Fruit fly (Drosophila melanogaster) whole organism, embryonic: ENCODE results near the gene Hinfp.
A peak's percentile ranks its signal among the peaks of the same experiment; 100 is the strongest.

ENCODE experiments used
- Atf6 ChIP-seq: fragments of 200-800 bp; sonication (Bioruptor generic); IDR thresholded peaks from 2 replicates; pipeline ENCODE4 v1.3.6; 2022; ENCODE audit warnings: missing biosample characterization, missing genetic modification characterization
- CG14965 ChIP-seq: fragments of 200-800 bp; sonication (Bioruptor generic); optimal IDR thresholded peaks from 2 replicates; lab custom pipeline; 2016; ENCODE audit warnings: missing biosample characterization, missing genetic modification characterization, borderline replicate concordance
- CG15696 ChIP-seq: fragments of 200-800 bp; sonication (Bioruptor generic); optimal IDR thresholded peaks from 2 replicates; lab custom pipeline; 2019; ENCODE audit warnings: missing biosample characterization, mild to moderate bottlenecking, missing genetic modification characterization, moderate library complexity
- CG16815 ChIP-seq: fragments of 200-800 bp; sonication (Bioruptor generic); optimal IDR thresholded peaks from 3 replicates; lab custom pipeline; 2017; ENCODE audit warnings: missing biosample characterization, mild to moderate bottlenecking, missing genetic modification characterization
- CG1792 ChIP-seq: fragments of 200-800 bp; sonication (Bioruptor generic); optimal IDR thresholded peaks from 2 replicates; lab custom pipeline; 2016; ENCODE audit warnings: missing biosample characterization, missing genetic modification characterization
- CG2120 ChIP-seq: fragments of 200-800 bp; sonication (Bioruptor generic); optimal IDR thresholded peaks from 3 replicates; lab custom pipeline; 2016; ENCODE audit warnings: missing biosample characterization, missing genetic modification characterization
- CG30403 ChIP-seq: fragments of 200-800 bp; sonication (Bioruptor generic); optimal IDR thresholded peaks from 3 replicates; lab custom pipeline; 2016; ENCODE audit warnings: missing biosample characterization, missing genetic modification characterization
- CG3163 ChIP-seq: fragments of 200-800 bp; sonication (Bioruptor generic); optimal IDR thresholded peaks from 3 replicates; lab custom pipeline; 2016; ENCODE audit warnings: missing biosample characterization, missing genetic modification characterization
- CG43689 ChIP-seq: fragments of 200-800 bp; sonication (Bioruptor generic); IDR thresholded peaks from 2 replicates; pipeline ENCODE4 v1.3.6; 2022; ENCODE audit warnings: missing biosample characterization, missing genetic modification characterization
- CG4424 ChIP-seq: fragments of 200-800 bp; sonication (Bioruptor generic); optimal IDR thresholded peaks from 3 replicates; lab custom pipeline; 2016; ENCODE audit warnings: missing biosample characterization, missing genetic modification characterization
- CG7745 ChIP-seq: fragments of 200-800 bp; sonication (Bioruptor generic); optimal IDR thresholded peaks from 2 replicates; lab custom pipeline; 2018; ENCODE audit warnings: missing biosample characterization, mild to moderate bottlenecking, missing genetic modification characterization, moderate library complexity
- CG7963 ChIP-seq: fragments of 200-800 bp; sonication (Bioruptor generic); IDR thresholded peaks from 3 replicates; pipeline ENCODE4 v1.3.6; 2022; ENCODE audit warnings: missing biosample characterization, missing genetic modification characterization; ENCODE audit not compliant: partially characterized antibody
- CG8281 ChIP-seq: fragments of 200-800 bp; sonication (Bioruptor generic); optimal IDR thresholded peaks from 2 replicates; lab custom pipeline; 2018; ENCODE audit warnings: missing biosample characterization, mild to moderate bottlenecking, missing genetic modification characterization, moderate library complexity
- CG8765 ChIP-seq: fragments of 200-800 bp; sonication (Bioruptor generic); IDR thresholded peaks from 2 replicates; pipeline ENCODE4 v1.3.6; 2022; ENCODE audit warnings: missing biosample characterization, missing genetic modification characterization
- CG8924 ChIP-seq: fragments of 200-800 bp; optimal IDR thresholded peaks from 3 replicates; lab custom pipeline; 2019; ENCODE audit warnings: missing biosample characterization, mild to moderate bottlenecking, missing genetic modification characterization, moderate library complexity
- CG9609 ChIP-seq: fragments of 200-800 bp; sonication (Bioruptor generic); optimal IDR thresholded peaks from 3 replicates; lab custom pipeline; 2016; ENCODE audit warnings: missing biosample characterization, missing genetic modification characterization
- CG9817 ChIP-seq: fragments of 200-800 bp; sonication (Bioruptor generic); optimal IDR thresholded peaks from 2 replicates; lab custom pipeline; 2018; ENCODE audit warnings: missing biosample characterization, mild to moderate bottlenecking, missing genetic modification characterization, moderate library complexity
- E2f1 ChIP-seq: fragments of 200-800 bp; sonication (Bioruptor generic); IDR thresholded peaks from 2 replicates; pipeline ENCODE4 v1.3.6; 2022; ENCODE audit warnings: missing biosample characterization, missing genetic modification characterization
- Elba2 ChIP-seq: fragments of 200-800 bp; sonication (Bioruptor generic); optimal IDR thresholded peaks from 3 replicates; lab custom pipeline; 2016; ENCODE audit warnings: missing biosample characterization, missing genetic modification characterization
- H2.0 ChIP-seq: fragments of 200-800 bp; sonication (Bioruptor generic); IDR thresholded peaks from 2 replicates; pipeline ENCODE4 v1.3.6; 2022; ENCODE audit warnings: missing biosample characterization, missing genetic modification characterization
- HmgD ChIP-seq: fragments of 200-800 bp; sonication (Bioruptor generic); optimal IDR thresholded peaks from 3 replicates; lab custom pipeline; 2016; ENCODE audit warnings: missing biosample characterization, missing genetic modification characterization
- Hsf ChIP-seq: fragments of 200-800 bp; sonication (Bioruptor generic); optimal IDR thresholded peaks from 3 replicates; lab custom pipeline; 2016; ENCODE audit warnings: missing biosample characterization, missing genetic modification characterization
- Mes4 ChIP-seq: fragments of 200-800 bp; sonication (Bioruptor generic); optimal IDR thresholded peaks from 2 replicates; lab custom pipeline; 2016; ENCODE audit warnings: missing biosample characterization, missing genetic modification characterization
- NC2α ChIP-seq: fragments of 200-800 bp; sonication (Bioruptor generic); optimal IDR thresholded peaks from 2 replicates; lab custom pipeline; 2016; ENCODE audit warnings: missing biosample characterization, missing genetic modification characterization
- NFAT ChIP-seq: fragments of 200-800 bp; sonication (Bioruptor generic); IDR thresholded peaks from 2 replicates; pipeline ENCODE4 v1.3.6; 2022; ENCODE audit warnings: missing biosample characterization, missing genetic modification characterization
- NfI ChIP-seq: fragments of 200-800 bp; sonication (Bioruptor generic); optimal IDR thresholded peaks from 3 replicates; lab custom pipeline; 2018; ENCODE audit warnings: missing biosample characterization, mild to moderate bottlenecking, missing genetic modification characterization, moderate library complexity
- Rx ChIP-seq: fragments of 200-800 bp; sonication (Bioruptor generic); IDR thresholded peaks from 2 replicates; pipeline ENCODE4 v1.3.6; 2022; ENCODE audit warnings: missing biosample characterization, missing genetic modification characterization
- Scr ChIP-seq: fragments of 200-800 bp; sonication (Bioruptor generic); IDR thresholded peaks from 2 replicates; pipeline ENCODE4 v1.3.6; 2022; ENCODE audit warnings: missing biosample characterization, missing genetic modification characterization; ENCODE audit not compliant: partially characterized antibody
- TFAM ChIP-seq: fragments of 200-800 bp; sonication (Bioruptor generic); optimal IDR thresholded peaks from 2 replicates; lab custom pipeline; 2017; ENCODE audit warnings: missing biosample characterization, missing genetic modification characterization, inconsistent platforms
- ara ChIP-seq: fragments of 200-800 bp; sonication (Bioruptor generic); IDR thresholded peaks from 2 replicates; pipeline ENCODE4 v1.3.6; 2022; ENCODE audit warnings: missing biosample characterization, missing genetic modification characterization
- az2 ChIP-seq: fragments of 200-800 bp; sonication (Bioruptor generic); optimal IDR thresholded peaks from 3 replicates; lab custom pipeline; 2016; ENCODE audit warnings: missing biosample characterization, missing genetic modification characterization
- bbx ChIP-seq: fragments of 200-800 bp; sonication (Bioruptor generic); IDR thresholded peaks from 2 replicates; pipeline ENCODE4 v1.3.6; 2022; ENCODE audit warnings: missing biosample characterization, missing genetic modification characterization; ENCODE audit not compliant: partially characterized antibody
- caup ChIP-seq: fragments of 200-800 bp; sonication (Bioruptor generic); optimal IDR thresholded peaks from 3 replicates; lab custom pipeline; 2017; ENCODE audit warnings: missing biosample characterization, mild to moderate bottlenecking, missing genetic modification characterization, moderate library complexity; ENCODE audit not compliant: severe bottlenecking
- chif ChIP-seq, 2 experiments: fragments of 200-800 bp; sonication (Bioruptor generic); optimal IDR thresholded peaks; 3 replicates each; lab custom pipeline; 2016; ENCODE audit warnings: missing biosample characterization in 2 of 2, missing genetic modification characterization in 2 of 2
- danr ChIP-seq: fragments of 200-800 bp; sonication (Bioruptor generic); IDR thresholded peaks from 2 replicates; pipeline ENCODE4 v1.3.6; 2022; ENCODE audit warnings: missing biosample characterization, missing genetic modification characterization
- dpn ChIP-seq, 2 experiments: fragments of 200-800 bp; sonication (Bioruptor generic); optimal IDR thresholded peaks; 3 replicates each; lab custom pipeline; 2016; ENCODE audit warnings: missing biosample characterization in 2 of 2, missing genetic modification characterization in 2 of 2
- gro ChIP-seq: fragments of 200-800 bp; sonication (Bioruptor generic); optimal IDR thresholded peaks from 2 replicates; lab custom pipeline; 2016; ENCODE audit warnings: missing biosample characterization, missing genetic modification characterization
- gsb ChIP-seq: fragments of 200-800 bp; sonication (Bioruptor generic); IDR thresholded peaks from 2 replicates; pipeline ENCODE4 v1.3.6; 2022; ENCODE audit warnings: missing biosample characterization, missing genetic modification characterization
- hbn ChIP-seq: fragments of 200-800 bp; sonication (Bioruptor generic); IDR thresholded peaks from 2 replicates; pipeline ENCODE4 v1.3.6; 2022; ENCODE audit warnings: missing biosample characterization, missing genetic modification characterization; ENCODE audit not compliant: partially characterized antibody
- insv ChIP-seq, 2 experiments: fragments of 200-800 bp; sonication (Bioruptor generic); optimal IDR thresholded peaks; 3 replicates each; lab custom pipeline; 2016 to 2018; ENCODE audit warnings: missing biosample characterization in 2 of 2, missing genetic modification characterization in 2 of 2
- jigr1 ChIP-seq: fragments of 200-800 bp; sonication (Bioruptor generic); IDR thresholded peaks from 3 replicates; pipeline ENCODE4 v1.3.6; 2022; ENCODE audit warnings: missing biosample characterization, missing genetic modification characterization
- mld ChIP-seq: fragments of 200-800 bp; sonication (Bioruptor generic); IDR thresholded peaks from 3 replicates; pipeline ENCODE4 v1.3.6; 2022; ENCODE audit warnings: missing biosample characterization, missing genetic modification characterization; ENCODE audit not compliant: partially characterized antibody
- onecut ChIP-seq: fragments of 200-800 bp; sonication (Bioruptor generic); IDR thresholded peaks from 2 replicates; pipeline ENCODE4 v1.3.6; 2022; ENCODE audit warnings: missing biosample characterization, missing genetic modification characterization
- pzg ChIP-seq: fragments of 200-800 bp; sonication (Bioruptor generic); optimal IDR thresholded peaks from 3 replicates; lab custom pipeline; 2018; ENCODE audit warnings: missing biosample characterization, mild to moderate bottlenecking, missing genetic modification characterization, moderate library complexity
- rib ChIP-seq: fragments of 200-800 bp; sonication (Bioruptor generic); IDR thresholded peaks from 2 replicates; pipeline ENCODE4 v1.3.6; 2022; ENCODE audit warnings: missing biosample characterization, missing genetic modification characterization
- scrt ChIP-seq: fragments of 200-800 bp; sonication (Bioruptor generic); optimal IDR thresholded peaks from 2 replicates; lab custom pipeline; 2018; ENCODE audit warnings: missing biosample characterization, mild to moderate bottlenecking, missing genetic modification characterization, moderate library complexity
- twi ChIP-seq: fragments of 200-800 bp; optimal IDR thresholded peaks from 2 replicates; lab custom pipeline; 2019; ENCODE audit warnings: missing biosample characterization, mild to moderate bottlenecking, missing genetic modification characterization, moderate library complexity
- unpg ChIP-seq: fragments of 200-800 bp; sonication (Bioruptor generic); optimal IDR thresholded peaks from 3 replicates; lab custom pipeline; 2018; ENCODE audit warnings: missing biosample characterization, mild to moderate bottlenecking, missing genetic modification characterization, moderate library complexity
- vvl ChIP-seq: fragments of 200-800 bp; sonication (Bioruptor generic); IDR thresholded peaks from 2 replicates; pipeline ENCODE4 v1.3.6; 2022; ENCODE audit warnings: missing biosample characterization, missing genetic modification characterization

Gene Hinfp

dm6 chrX:655492-656379, 30.4 kb downstream of the Hinfp start, which contains the start of the genes Hmt4-20 and SkpA (continued):
- TF ChIP-seq Rx (GFP tag; lab: Robert Waterston, UW) (no peak), caup (no peak), twi (tag; lab: Kevin White, UChicago) (no peak), ara (GFP tag; lab: Robert Waterston, UW) (no peak), dpn (GFP tag; optimal IDR thresholded peaks at IDR 0.05; lab: Kevin White, UChicago) (no peak), jigr1 (no peak), az2 (GFP tag; lab: Kevin White, UChicago) (no peak), Elba2 (GFP tag; lab: Kevin White, UChicago) (no peak), CG8765 (no peak), mld (GFP tag; lab: Robert Waterston, UW) (peak; percentile 78; the same call in 2 of the 3 replicates), gro (GFP tag; lab: Kevin White, UChicago) (no peak), Hsf (GFP tag; lab: Kevin White, UChicago) (no peak), CG9609 (no peak), CG43689 (GFP tag; lab: Robert Waterston, UW) (no peak), vvl (GFP tag; lab: Robert Waterston, UW) (no peak), NfI (no peak), CG16815 (GFP tag; lab: Kevin White, UChicago) (no peak), CG8281 (tag; lab: Kevin White, UChicago) (no peak), chif (GFP tag; optimal IDR thresholded peaks at IDR 0.05; lab: Kevin White, UChicago) (no peak), CG2120 (no peak), NFAT (GFP tag; lab: Robert Waterston, UW) (peak; percentile 16; the same call in 1 of the 2 replicates), hbn (GFP tag; lab: Robert Waterston, UW) (peak; percentile 79), pzg (peak; percentile 88), scrt (GFP tag; lab: Kevin White, UChicago) (no peak), Atf6 (no peak), Scr (GFP tag; lab: Robert Waterston, UW) (peak; percentile 92), HmgD (peak; percentile 6), E2f1 (no peak), danr (no peak), CG14965 (GFP tag; lab: Kevin White, UChicago) (no peak), CG30403 (no peak), bbx (GFP tag; lab: Robert Waterston, UW) (peak; percentile 91), CG7963 (GFP tag; lab: Robert Waterston, UW) (peak; percentile 88), gsb (GFP tag; lab: Robert Waterston, UW) (no peak), CG15696 (tag; lab: Kevin White, UChicago) (no peak), CG7745 (tag; lab: Kevin White, UChicago) (no peak), insv (GFP tag; optimal IDR thresholded peaks at IDR 0.05; lab: Kevin White, UChicago) (no peak), onecut (GFP tag; lab: Robert Waterston, UW) (no peak), rib (GFP tag; lab: Robert Waterston, UW) (no peak), Mes4 (GFP tag; lab: Kevin White, UChicago) (no peak), TFAM (GFP tag; lab: Kevin White, UChicago) (no peak), CG8924 (tag; lab: Kevin White, UChicago) (no peak), CG4424 (GFP tag; lab: Kevin White, UChicago) (no peak), CG1792 (GFP tag; lab: Kevin White, UChicago) (no peak), NC2α (GFP tag; lab: Kevin White, UChicago) (no peak), CG9817 (peak; percentile 14), CG3163 (GFP tag; lab: Kevin White, UChicago) (peak; percentile 19), unpg (GFP tag; lab: Kevin White, UChicago) (no peak), H2.0 (GFP tag; lab: Robert Waterston, UW) (no peak)
